Fruit fly (Drosophila melanogaster) whole organism, embryonic: ENCODE results near the gene Kah.

Source experiments
- Adf1 ChIP-seq: fragments of 200-800 bp; sonication (Bioruptor generic); IDR thresholded peaks from 2 replicates; pipeline ENCODE4 v1.3.6; 2022; ENCODE audit warnings: missing biosample characterization, missing genetic modification characterization
- Antp ChIP-seq: fragments of 200-800 bp; sonication (Bioruptor generic); optimal IDR thresholded peaks from 3 replicates; lab custom pipeline; 2016; ENCODE audit warnings: missing biosample characterization, missing genetic modification characterization
- CG10267 ChIP-seq: fragments of 200-800 bp; sonication (Bioruptor generic); optimal IDR thresholded peaks from 2 replicates; lab custom pipeline; 2018; ENCODE audit warnings: missing biosample characterization, mild to moderate bottlenecking, missing genetic modification characterization, moderate library complexity
- CG10959 ChIP-seq: fragments of 200-800 bp; sonication (Bioruptor generic); IDR thresholded peaks from 2 replicates; pipeline ENCODE4 v1.3.6; 2022; ENCODE audit warnings: missing biosample characterization, missing genetic modification characterization
- CG15269 ChIP-seq: fragments of 200-800 bp; sonication (Bioruptor generic); optimal IDR thresholded peaks from 2 replicates; lab custom pipeline; 2018; ENCODE audit warnings: missing biosample characterization, mild to moderate bottlenecking, missing genetic modification characterization, moderate library complexity
- CG15696 ChIP-seq: fragments of 200-800 bp; sonication (Bioruptor generic); optimal IDR thresholded peaks from 2 replicates; lab custom pipeline; 2019; ENCODE audit warnings: missing biosample characterization, mild to moderate bottlenecking, missing genetic modification characterization, moderate library complexity
- CG1602 ChIP-seq: fragments of 200-800 bp; sonication (Bioruptor generic); optimal IDR thresholded peaks from 3 replicates; lab custom pipeline; 2016; ENCODE audit warnings: missing biosample characterization, missing genetic modification characterization
- CG16779 ChIP-seq: fragments of 200-800 bp; sonication (Bioruptor generic); IDR thresholded peaks from 2 replicates; pipeline ENCODE4 v1.3.6; 2022; ENCODE audit warnings: missing biosample characterization, missing genetic modification characterization
- CG17802 ChIP-seq: fragments of 200-800 bp; sonication (Bioruptor generic); optimal IDR thresholded peaks from 2 replicates; lab custom pipeline; 2018; ENCODE audit warnings: missing biosample characterization, mild to moderate bottlenecking, missing genetic modification characterization, moderate library complexity
- CG30020 ChIP-seq: fragments of 200-800 bp; optimal IDR thresholded peaks from 2 replicates; lab custom pipeline; 2019; ENCODE audit warnings: missing biosample characterization, mild to moderate bottlenecking, missing genetic modification characterization, moderate library complexity
- CG31224 ChIP-seq: fragments of 200-800 bp; sonication (Bioruptor generic); IDR thresholded peaks from 2 replicates; pipeline ENCODE4 v1.3.6; 2022; ENCODE audit warnings: missing biosample characterization, missing genetic modification characterization
- CG6683 ChIP-seq: fragments of 200-800 bp; sonication (Bioruptor generic); optimal IDR thresholded peaks from 2 replicates; lab custom pipeline; 2017; ENCODE audit warnings: missing biosample characterization, mild to moderate bottlenecking, missing genetic modification characterization, missing genetic modification reagents
- CG7928 ChIP-seq: fragments of 200-800 bp; sonication (Bioruptor generic); optimal IDR thresholded peaks from 2 replicates; lab custom pipeline; 2017; ENCODE audit warnings: missing biosample characterization, mild to moderate bottlenecking, missing genetic modification characterization
- CG8290 ChIP-seq, 3 experiments: fragments of 200-800 bp; sonication (Bioruptor generic); optimal IDR thresholded peaks; 2 replicates each; lab custom pipeline; 2016 to 2019; ENCODE audit warnings: missing biosample characterization in 3 of 3, missing genetic modification characterization in 3 of 3, mild to moderate bottlenecking in 2 of 3, moderate library complexity in 1 of 3
- CG8359 ChIP-seq: fragments of 200-800 bp; sonication (Bioruptor generic); optimal IDR thresholded peaks from 2 replicates; lab custom pipeline; 2017; ENCODE audit warnings: missing biosample characterization, mild to moderate bottlenecking, missing genetic modification characterization, borderline replicate concordance
- CG8478 ChIP-seq: fragments of >200 bp; optimal IDR thresholded peaks from 2 replicates; lab custom pipeline; 2018
- Chrac-16 ChIP-seq: fragments of 200-800 bp; sonication (Bioruptor generic); optimal IDR thresholded peaks from 3 replicates; lab custom pipeline; 2016; ENCODE audit warnings: missing biosample characterization, missing genetic modification characterization
- D19A ChIP-seq: fragments of 200-800 bp; optimal IDR thresholded peaks from 3 replicates; lab custom pipeline; 2019; ENCODE audit warnings: missing biosample characterization, mild to moderate bottlenecking, missing genetic modification characterization, moderate library complexity
- Drgx ChIP-seq: fragments of 200-800 bp; sonication (Bioruptor generic); IDR thresholded peaks from 2 replicates; pipeline ENCODE4 v1.3.6; 2022; ENCODE audit warnings: missing biosample characterization, missing genetic modification characterization
- ERR ChIP-seq: fragments of 200-800 bp; sonication (Bioruptor generic); optimal IDR thresholded peaks from 2 replicates; lab custom pipeline; 2016; ENCODE audit warnings: missing biosample characterization, missing genetic modification characterization
- Fer3 ChIP-seq: fragments of 200-800 bp; sonication (Bioruptor generic); optimal IDR thresholded peaks from 2 replicates; lab custom pipeline; 2018; ENCODE audit warnings: missing biosample characterization, mild to moderate bottlenecking, missing genetic modification characterization, moderate library complexity
- HmgD ChIP-seq: fragments of 200-800 bp; sonication (Bioruptor generic); optimal IDR thresholded peaks from 3 replicates; lab custom pipeline; 2016; ENCODE audit warnings: missing biosample characterization, missing genetic modification characterization
- HmgZ ChIP-seq: fragments of 200-800 bp; sonication (Bioruptor generic); optimal IDR thresholded peaks from 2 replicates; lab custom pipeline; 2018; ENCODE audit warnings: missing biosample characterization, mild to moderate bottlenecking, missing genetic modification characterization
- Hmx ChIP-seq: fragments of 200-800 bp; sonication (Bioruptor generic); optimal IDR thresholded peaks from 2 replicates; lab custom pipeline; 2016; ENCODE audit warnings: missing biosample characterization, missing genetic modification characterization
- Hr78 ChIP-seq, 2 experiments: fragments of 200-800 bp in 1 of 2; fragments of >200 bp in 1 of 2; sonication (Bioruptor generic) in 1 of 2; optimal IDR thresholded peaks; 2 replicates each; lab custom pipeline; 2017 to 2019; ENCODE audit warnings: missing biosample characterization in 2 of 2, missing genetic modification characterization in 2 of 2, mild to moderate bottlenecking in 1 of 2, moderate library complexity in 1 of 2
- Nf-YA ChIP-seq: fragments of 200-800 bp; sonication (Bioruptor generic); IDR thresholded peaks from 2 replicates; pipeline ENCODE4 v1.3.6; 2022; ENCODE audit warnings: missing biosample characterization, missing genetic modification characterization
- Nf-YB ChIP-seq: fragments of 200-800 bp; sonication (Bioruptor generic); optimal IDR thresholded peaks from 3 replicates; lab custom pipeline; 2019; ENCODE audit warnings: missing biosample characterization, mild to moderate bottlenecking, missing genetic modification characterization, moderate library complexity
- Side ChIP-seq: fragments of 200-800 bp; sonication (Bioruptor generic); optimal IDR thresholded peaks from 2 replicates; lab custom pipeline; 2016; ENCODE audit warnings: missing biosample characterization, missing genetic modification characterization
- Trl ChIP-seq, 3 experiments: fragments of >200 bp in 2 of 3; fragments of 200-800 bp in 1 of 3; sonication (Bioruptor generic) in 1 of 3; optimal IDR thresholded peaks; 2 replicates in 1 of 3; 3 replicates in 2 of 3; lab custom pipeline; 2016 to 2017; ENCODE audit warnings: missing biosample characterization in 1 of 3, missing genetic modification characterization in 1 of 3
- Xbp1 ChIP-seq: fragments of 200-800 bp; sonication (Bioruptor generic); optimal IDR thresholded peaks from 3 replicates; lab custom pipeline; 2016; ENCODE audit warnings: missing biosample characterization, mild to moderate bottlenecking, missing genetic modification characterization
- az2 ChIP-seq: fragments of 200-800 bp; sonication (Bioruptor generic); optimal IDR thresholded peaks from 3 replicates; lab custom pipeline; 2016; ENCODE audit warnings: missing biosample characterization, missing genetic modification characterization
- corto ChIP-seq: fragments of 200-800 bp; sonication (Bioruptor generic); optimal IDR thresholded peaks from 2 replicates; lab custom pipeline; 2016; ENCODE audit warnings: missing biosample characterization, mild to moderate bottlenecking, missing genetic modification characterization, moderate library complexity
- cwo ChIP-seq: fragments of 200-800 bp; sonication (Bioruptor generic); optimal IDR thresholded peaks from 3 replicates; lab custom pipeline; 2017; ENCODE audit warnings: missing biosample characterization, missing genetic modification characterization, mild to moderate bottlenecking, moderate library complexity, missing genetic modification reagents
- dm ChIP-seq: fragments of 200-800 bp; sonication (Bioruptor generic); optimal IDR thresholded peaks from 3 replicates; lab custom pipeline; 2016; ENCODE audit warnings: missing biosample characterization, missing genetic modification characterization
- dmrt99B ChIP-seq: fragments of 200-800 bp; sonication (Bioruptor generic); optimal IDR thresholded peaks from 2 replicates; lab custom pipeline; 2018; ENCODE audit warnings: missing biosample characterization, mild to moderate bottlenecking, missing genetic modification characterization, moderate library complexity
- eyg ChIP-seq: fragments of 200-800 bp; sonication (Bioruptor generic); optimal IDR thresholded peaks from 3 replicates; lab custom pipeline; 2016; ENCODE audit warnings: missing biosample characterization, missing genetic modification characterization
- gce ChIP-seq: fragments of 200-800 bp; sonication (Bioruptor generic); IDR thresholded peaks from 3 replicates; pipeline ENCODE4 v1.3.6; 2022; ENCODE audit warnings: missing biosample characterization, missing genetic modification characterization
- gfzf ChIP-seq: fragments of 200-800 bp; sonication (Bioruptor generic); optimal IDR thresholded peaks from 2 replicates; lab custom pipeline; 2016; ENCODE audit warnings: missing biosample characterization, mild to moderate bottlenecking, missing genetic modification characterization, moderate library complexity
- hbn ChIP-seq: fragments of 200-800 bp; sonication (Bioruptor generic); IDR thresholded peaks from 2 replicates; pipeline ENCODE4 v1.3.6; 2022; ENCODE audit warnings: missing biosample characterization, missing genetic modification characterization; ENCODE audit not compliant: partially characterized antibody
- lola ChIP-seq, 3 experiments: fragments of >200 bp in 2 of 3; fragments of 200-800 bp in 1 of 3; sonication (Bioruptor generic) in 1 of 3; optimal IDR thresholded peaks; 2 replicates each; lab custom pipeline; 2017 to 2019; ENCODE audit warnings: missing biosample characterization in 3 of 3, missing genetic modification characterization in 3 of 3, mild to moderate bottlenecking in 1 of 3, moderate library complexity in 1 of 3
- nerfin-1 ChIP-seq: fragments of 200-800 bp; sonication (Bioruptor generic); optimal IDR thresholded peaks from 3 replicates; lab custom pipeline; 2019; ENCODE audit warnings: missing biosample characterization, mild to moderate bottlenecking, missing genetic modification characterization, moderate library complexity
- nerfin-2 ChIP-seq: fragments of 200-800 bp; sonication (Bioruptor generic); IDR thresholded peaks from 2 replicates; pipeline ENCODE4 v1.3.6; 2022; ENCODE audit warnings: missing biosample characterization, missing genetic modification characterization; ENCODE audit not compliant: partially characterized antibody
- oc ChIP-seq: fragments of 200-800 bp; sonication (Bioruptor generic); optimal IDR thresholded peaks from 2 replicates; lab custom pipeline; 2018; ENCODE audit warnings: missing biosample characterization, mild to moderate bottlenecking, missing genetic modification characterization, moderate library complexity
- tio ChIP-seq: fragments of 200-800 bp; sonication (Bioruptor generic); optimal IDR thresholded peaks from 2 replicates; lab custom pipeline; 2017; ENCODE audit warnings: missing biosample characterization, missing genetic modification characterization, inconsistent platforms
- usp ChIP-seq: fragments of >200 bp; optimal IDR thresholded peaks from 2 replicates; lab custom pipeline; 2017; ENCODE audit warnings: missing biosample characterization, missing genetic modification characterization
- zfh2 ChIP-seq: fragments of 200-800 bp; sonication (Bioruptor generic); optimal IDR thresholded peaks from 2 replicates; lab custom pipeline; 2016; ENCODE audit warnings: missing biosample characterization, missing genetic modification characterization

Gene Kah

DNA sequence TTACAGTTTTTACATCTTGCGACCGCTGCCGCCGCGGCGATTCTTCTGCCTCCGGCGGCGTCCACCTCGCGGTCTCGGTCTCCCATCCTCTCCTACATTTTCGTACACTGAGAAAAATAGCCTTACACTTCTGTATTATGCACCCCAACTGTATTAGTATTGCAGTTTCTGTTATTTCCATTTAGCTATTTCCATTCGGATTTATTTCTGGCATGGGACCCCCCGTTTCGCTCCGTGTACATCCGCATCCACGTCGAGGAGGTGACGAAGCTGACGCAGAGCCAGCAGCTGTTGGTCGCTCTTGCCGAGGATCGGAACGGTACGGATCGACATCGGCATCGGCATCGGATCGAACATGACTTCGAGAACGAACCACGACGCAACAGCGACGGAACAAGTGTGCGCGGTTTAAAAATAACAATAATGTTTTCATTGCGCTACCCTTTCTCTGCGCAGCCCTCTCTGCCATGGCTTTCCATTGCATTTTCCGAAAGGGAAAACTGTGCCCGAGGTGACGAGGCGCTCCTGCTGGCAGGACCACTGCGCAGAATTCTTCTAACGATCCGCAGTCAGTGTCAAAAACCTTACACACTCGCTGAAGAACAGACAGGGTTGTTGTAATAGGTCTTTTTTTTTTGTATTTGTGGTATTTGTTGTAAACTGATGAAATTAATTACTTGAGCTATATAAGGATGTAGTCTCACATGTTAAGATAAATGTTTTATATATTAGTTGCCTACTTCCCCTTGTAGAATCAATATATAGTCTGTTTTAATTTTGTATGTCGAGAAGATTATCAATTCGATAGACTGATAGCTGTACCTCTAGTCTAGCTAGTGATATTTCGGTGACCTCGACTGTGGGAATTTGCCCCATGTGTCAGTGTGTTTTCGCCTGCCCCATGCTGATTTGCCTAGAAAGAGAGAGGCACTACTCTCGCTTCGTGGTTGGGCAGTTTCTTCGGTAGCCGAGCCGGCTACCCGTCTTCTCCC, 512 bp upstream of the Kah start (continued):
- TF ChIP-seq CG8478 (lab: Kevin White, UChicago) (no peak), HmgD (GFP tag; lab: Kevin White, UChicago) (peak; percentile 87), D19A (peak; percentile 77), Chrac-16 (GFP tag; lab: Kevin White, UChicago) (peak; percentile 92), usp (GFP tag; lab: Kevin White, UChicago) (no peak), tio (GFP tag; lab: Kevin White, UChicago) (peak; percentile 76), Nf-YB (GFP tag; lab: Kevin White, UChicago) (peak; percentile 48), Side (GFP tag; lab: Kevin White, UChicago) (peak; percentile 93), CG31224 (GFP tag; lab: Robert Waterston, UW) (peak; percentile 86), Hmx (GFP tag; lab: Kevin White, UChicago) (peak; percentile 36), CG7928 (GFP tag; lab: Kevin White, UChicago) (peak; percentile 60), hbn (GFP tag; lab: Robert Waterston, UW) (no peak), cwo (GFP tag; lab: Kevin White, UChicago) (peak; percentile 83), Fer3 (tag; lab: Kevin White, UChicago) (peak; percentile 86), CG30020 (tag; lab: Kevin White, UChicago) (peak; percentile 52), nerfin-2 (GFP tag; lab: Robert Waterston, UW) (no peak), CG15269 (tag; lab: Kevin White, UChicago) (peak; percentile 88), Hr78 (GFP tag; optimal IDR thresholded peaks at IDR 0.05; lab: Kevin White, UChicago) (peak in 1 of 2 experiments; percentile 51), Nf-YA (GFP tag; lab: Robert Waterston, UW) (peak; percentile 75), eyg (peak; percentile 79), gfzf (GFP tag; lab: Kevin White, UChicago) (no peak), az2 (GFP tag; lab: Kevin White, UChicago) (peak; percentile 89), Antp (GFP tag; lab: Kevin White, UChicago) (peak; percentile 96), zfh2 (peak; percentile 88), CG17802 (peak; percentile 66), CG8290 (GFP tag; optimal IDR thresholded peaks at IDR 0.05; lab: Kevin White, UChicago) (peak; percentile 81), CG8290 (tag; optimal IDR thresholded peaks at IDR 0.05; lab: Kevin White, UChicago) (peak; percentile 25 to 98), CG10959 (GFP tag; lab: Robert Waterston, UW) (peak; percentile 89), CG1602 (GFP tag; lab: Kevin White, UChicago) (peak; percentile 86), CG10267 (tag; lab: Kevin White, UChicago) (peak; percentile 79), corto (GFP tag; lab: Kevin White, UChicago) (no peak), lola (GFP tag; optimal IDR thresholded peaks at IDR 0.05; lab: Kevin White, UChicago) (peak in 1 of 3 experiments; percentile 80), CG16779 (GFP tag; lab: Robert Waterston, UW) (peak; percentile 92), Xbp1 (GFP tag; lab: Kevin White, UChicago) (peak; percentile 93), Adf1 (peak; percentile 79), CG8359 (GFP tag; lab: Kevin White, UChicago) (peak; percentile 75), CG15696 (tag; lab: Kevin White, UChicago) (peak; percentile 94), gce (peak; percentile 80; the same call in 2 of the 3 replicates), nerfin-1 (tag; lab: Kevin White, UChicago) (peak; percentile 78), Drgx (GFP tag; lab: Robert Waterston, UW) (peak; percentile 93), oc (tag; lab: Kevin White, UChicago) (peak; percentile 83), dmrt99B (tag; lab: Kevin White, UChicago) (peak; percentile 88), dm (peak; percentile 84), ERR (peak; percentile 89), HmgZ (peak; percentile 88), CG6683 (GFP tag; lab: Kevin White, UChicago) (peak; percentile 69), Trl (optimal IDR thresholded peaks at IDR 0.05; lab: Kevin White, UChicago) (peak in 1 of 2 experiments; percentile 11), Trl (GFP tag; optimal IDR thresholded peaks at IDR 0.05; lab: Kevin White, UChicago) (peak; percentile 91)
